Fruit fly (Drosophila melanogaster): Measurements from ENCODE around the gene CG31869.

DNA sequence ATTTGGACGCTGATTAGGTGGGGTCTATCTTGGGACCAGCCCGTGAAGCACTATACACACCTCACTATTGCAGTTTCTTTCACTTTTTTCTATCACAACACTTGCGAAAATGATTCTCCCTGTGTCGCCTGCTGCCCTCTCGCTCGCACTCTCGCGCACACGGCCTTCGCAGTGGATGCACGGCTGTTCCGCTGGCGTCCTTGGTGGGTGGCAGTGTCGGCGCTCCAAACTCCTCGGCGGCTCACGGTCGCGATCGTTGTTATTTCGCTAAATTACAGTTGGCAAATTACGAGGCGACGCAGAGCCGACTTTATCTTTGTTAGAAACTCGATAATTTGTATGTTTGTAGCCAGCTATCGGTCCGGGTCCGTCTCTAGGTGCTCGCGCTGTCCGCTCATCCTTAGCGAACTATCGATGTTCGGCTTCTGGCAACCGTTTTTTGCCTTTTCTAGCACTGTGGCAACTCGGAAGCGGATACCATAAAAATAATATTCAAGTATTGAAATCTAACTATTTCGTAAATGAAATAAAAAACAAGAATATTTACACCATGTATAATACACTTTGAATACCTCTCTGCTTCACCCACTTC lies 33.2 kb downstream of the CG31869 start, which contains the start of gene Ubc2:
- TF ChIP-seq Ets98B (GFP tag; IDR thresholded peaks at IDR 0.05) (no peak), CG17806 (tag; optimal IDR thresholded peaks at IDR 0.05) (no peak), CG8159 (tag; optimal IDR thresholded peaks at IDR 0.05) (no peak), CG12605 (GFP tag; IDR thresholded peaks at IDR 0.05) (no peak), fd96Ca (GFP tag; IDR thresholded peaks at IDR 0.05) (no peak)
